Fruit fly (Drosophila melanogaster) whole organism, embryonic: ENCODE data around the gene CG2444.

ENCODE experiments used
- Aef1 ChIP-seq: fragments of 200-800 bp; sonication (Bioruptor generic); IDR thresholded peaks from 3 replicates; pipeline ENCODE4 v1.3.6; 2022; ENCODE audit warnings: missing biosample characterization, missing genetic modification characterization
- B-H1 ChIP-seq: fragments of 200-800 bp; sonication (Bioruptor generic); IDR thresholded peaks from 3 replicates; pipeline ENCODE4 v1.3.6; 2022; ENCODE audit warnings: missing biosample characterization, missing genetic modification characterization
- CG10267 ChIP-seq: fragments of 200-800 bp; sonication (Bioruptor generic); optimal IDR thresholded peaks from 2 replicates; lab custom pipeline; 2018; ENCODE audit warnings: missing biosample characterization, mild to moderate bottlenecking, missing genetic modification characterization, moderate library complexity
- CG11695 ChIP-seq: fragments of 200-800 bp; sonication (Bioruptor generic); IDR thresholded peaks from 3 replicates; pipeline ENCODE4 v1.3.6; 2022; ENCODE audit warnings: missing biosample characterization, missing genetic modification characterization
- CG12155 ChIP-seq: fragments of 200-800 bp; sonication (Bioruptor generic); optimal IDR thresholded peaks from 3 replicates; lab custom pipeline; 2016; ENCODE audit warnings: missing biosample characterization, missing genetic modification characterization
- CG12659 ChIP-seq: fragments of 200-800 bp; sonication (Bioruptor generic); optimal IDR thresholded peaks from 3 replicates; lab custom pipeline; 2017; ENCODE audit warnings: mild to moderate bottlenecking, missing biosample characterization, missing genetic modification reagents, missing genetic modification characterization
- CG14014 ChIP-seq: fragments of 200-800 bp; sonication (Bioruptor generic); IDR thresholded peaks from 2 replicates; pipeline ENCODE4 v1.3.6; 2022; ENCODE audit warnings: missing biosample characterization, missing genetic modification characterization
- CG15011 ChIP-seq: fragments of 200-800 bp; sonication (Bioruptor generic); optimal IDR thresholded peaks from 3 replicates; lab custom pipeline; 2018; ENCODE audit warnings: missing biosample characterization, mild to moderate bottlenecking, missing genetic modification characterization
- CG15514 ChIP-seq: fragments of 200-800 bp; sonication (Bioruptor generic); optimal IDR thresholded peaks from 3 replicates; lab custom pipeline; 2017; ENCODE audit warnings: missing biosample characterization, missing genetic modification characterization, mild to moderate bottlenecking, moderate library complexity, missing genetic modification reagents
- CG17802 ChIP-seq: fragments of 200-800 bp; sonication (Bioruptor generic); optimal IDR thresholded peaks from 2 replicates; lab custom pipeline; 2018; ENCODE audit warnings: missing biosample characterization, mild to moderate bottlenecking, missing genetic modification characterization, moderate library complexity
- CG1792 ChIP-seq: fragments of 200-800 bp; sonication (Bioruptor generic); optimal IDR thresholded peaks from 2 replicates; lab custom pipeline; 2016; ENCODE audit warnings: missing biosample characterization, missing genetic modification characterization
- CG1832 ChIP-seq: fragments of 200-800 bp; sonication (Bioruptor generic); optimal IDR thresholded peaks from 2 replicates; lab custom pipeline; 2017; ENCODE audit warnings: missing biosample characterization, mild to moderate bottlenecking, missing genetic modification characterization, inconsistent platforms
- CG2199 ChIP-seq: fragments of 200-800 bp; sonication (Bioruptor generic); IDR thresholded peaks from 3 replicates; pipeline ENCODE4 v1.3.6; 2022; ENCODE audit warnings: missing biosample characterization, missing genetic modification characterization
- CG2875 ChIP-seq: fragments of 200-800 bp; sonication (Bioruptor generic); optimal IDR thresholded peaks from 2 replicates; lab custom pipeline; 2017; ENCODE audit warnings: missing biosample characterization, mild to moderate bottlenecking, missing genetic modification characterization, missing genetic modification reagents
- CG32532 ChIP-seq: fragments of 200-800 bp; sonication (Bioruptor generic); IDR thresholded peaks from 2 replicates; pipeline ENCODE4 v1.3.6; 2022; ENCODE audit warnings: missing biosample characterization, missing genetic modification characterization
- CG33213 ChIP-seq: fragments of 200-800 bp; sonication (Bioruptor generic); optimal IDR thresholded peaks from 3 replicates; lab custom pipeline; 2016; ENCODE audit warnings: missing biosample characterization, missing genetic modification characterization
- CG33557 ChIP-seq: fragments of 200-800 bp; sonication (Bioruptor generic); optimal IDR thresholded peaks from 2 replicates; lab custom pipeline; 2019; ENCODE audit warnings: missing biosample characterization, mild to moderate bottlenecking, missing genetic modification characterization, moderate library complexity
- CG34224 ChIP-seq: fragments of 200-800 bp; sonication (Bioruptor generic); IDR thresholded peaks from 3 replicates; pipeline ENCODE4 v1.3.6; 2022; ENCODE audit warnings: missing biosample characterization, missing genetic modification characterization; ENCODE audit not compliant: partially characterized antibody
- CG4707 ChIP-seq: fragments of 200-800 bp; sonication (Bioruptor generic); optimal IDR thresholded peaks from 2 replicates; lab custom pipeline; 2018; ENCODE audit warnings: missing biosample characterization, mild to moderate bottlenecking, missing genetic modification characterization, moderate library complexity
- CG6765 ChIP-seq: fragments of 200-800 bp; sonication (Bioruptor generic); optimal IDR thresholded peaks from 3 replicates; lab custom pipeline; 2017; ENCODE audit warnings: missing biosample characterization, mild to moderate bottlenecking, missing genetic modification characterization
- CG8765 ChIP-seq: fragments of 200-800 bp; sonication (Bioruptor generic); IDR thresholded peaks from 2 replicates; pipeline ENCODE4 v1.3.6; 2022; ENCODE audit warnings: missing biosample characterization, missing genetic modification characterization
- CG9727 ChIP-seq: fragments of 200-800 bp; sonication (Bioruptor generic); optimal IDR thresholded peaks from 3 replicates; lab custom pipeline; 2017; ENCODE audit warnings: missing biosample characterization, mild to moderate bottlenecking, missing genetic modification characterization
- D19B ChIP-seq: fragments of 200-800 bp; sonication (Bioruptor generic); optimal IDR thresholded peaks from 2 replicates; lab custom pipeline; 2017; ENCODE audit warnings: missing biosample characterization, mild to moderate bottlenecking, missing genetic modification characterization
- Dbx ChIP-seq: fragments of 200-800 bp; sonication (Bioruptor generic); IDR thresholded peaks from 3 replicates; pipeline ENCODE4 v1.3.6; 2022; ENCODE audit warnings: missing biosample characterization, missing genetic modification characterization
- Deaf1 ChIP-seq: fragments of 200-800 bp; optimal IDR thresholded peaks from 3 replicates; lab custom pipeline; 2019; ENCODE audit warnings: missing biosample characterization, mild to moderate bottlenecking, missing genetic modification characterization, moderate library complexity
- Dek ChIP-seq: fragments of 200-800 bp; sonication (Bioruptor generic); optimal IDR thresholded peaks from 3 replicates; lab custom pipeline; 2019; ENCODE audit warnings: missing biosample characterization, mild to moderate bottlenecking, missing genetic modification characterization, moderate library complexity
- Dll ChIP-seq: fragments of 200-800 bp; sonication (Bioruptor generic); IDR thresholded peaks from 4 replicates; pipeline ENCODE4 v1.3.6; 2022; ENCODE audit warnings: missing biosample characterization, missing genetic modification characterization; ENCODE audit not compliant: partially characterized antibody
- ERR ChIP-seq: fragments of 200-800 bp; sonication (Bioruptor generic); optimal IDR thresholded peaks from 2 replicates; lab custom pipeline; 2016; ENCODE audit warnings: missing biosample characterization, missing genetic modification characterization
- Ets97D ChIP-seq: fragments of 200-800 bp; sonication (Bioruptor generic); optimal IDR thresholded peaks from 3 replicates; lab custom pipeline; 2016; ENCODE audit warnings: missing biosample characterization, missing genetic modification characterization
- Fer3 ChIP-seq: fragments of 200-800 bp; sonication (Bioruptor generic); optimal IDR thresholded peaks from 2 replicates; lab custom pipeline; 2018; ENCODE audit warnings: missing biosample characterization, mild to moderate bottlenecking, missing genetic modification characterization, moderate library complexity
- Hmr ChIP-seq: fragments of 200-800 bp; sonication (Bioruptor generic); optimal IDR thresholded peaks from 3 replicates; lab custom pipeline; 2017; ENCODE audit warnings: mild to moderate bottlenecking, missing biosample characterization, missing genetic modification reagents, missing genetic modification characterization
- Hr39 ChIP-seq: fragments of >200 bp; optimal IDR thresholded peaks from 2 replicates; lab custom pipeline; 2017
- Nf-YB ChIP-seq: fragments of 200-800 bp; sonication (Bioruptor generic); optimal IDR thresholded peaks from 3 replicates; lab custom pipeline; 2019; ENCODE audit warnings: missing biosample characterization, mild to moderate bottlenecking, missing genetic modification characterization, moderate library complexity
- Taf1 ChIP-seq: fragments of 200-800 bp; sonication (Bioruptor generic); IDR thresholded peaks from 2 replicates; pipeline ENCODE4 v1.3.6; 2022; ENCODE audit warnings: missing biosample characterization, missing genetic modification characterization
- bab2 ChIP-seq: fragments of 200-800 bp; sonication (Bioruptor generic); optimal IDR thresholded peaks from 2 replicates; lab custom pipeline; 2016; ENCODE audit warnings: missing biosample characterization, missing genetic modification characterization
- bbx ChIP-seq: fragments of 200-800 bp; sonication (Bioruptor generic); IDR thresholded peaks from 2 replicates; pipeline ENCODE4 v1.3.6; 2022; ENCODE audit warnings: missing biosample characterization, missing genetic modification characterization; ENCODE audit not compliant: partially characterized antibody
- ftz-f1 ChIP-seq: fragments of 200-800 bp; sonication (Bioruptor generic); optimal IDR thresholded peaks from 2 replicates; lab custom pipeline; 2016; ENCODE audit warnings: missing biosample characterization, missing genetic modification characterization
- gcm ChIP-seq: fragments of 200-800 bp; sonication (Bioruptor generic); optimal IDR thresholded peaks from 2 replicates; lab custom pipeline; 2019; ENCODE audit warnings: missing biosample characterization, mild to moderate bottlenecking, missing genetic modification characterization, moderate library complexity
- hb ChIP-seq: fragments of 200-800 bp; sonication (Bioruptor generic); IDR thresholded peaks from 3 replicates; pipeline ENCODE4 v1.3.6; 2022; ENCODE audit warnings: missing biosample characterization, missing genetic modification characterization; ENCODE audit not compliant: partially characterized antibody
- her ChIP-seq: fragments of 200-800 bp; sonication (Bioruptor generic); optimal IDR thresholded peaks from 2 replicates; lab custom pipeline; 2016; ENCODE audit warnings: missing biosample characterization, missing genetic modification characterization
- kah ChIP-seq: fragments of 200-800 bp; sonication (Bioruptor generic); optimal IDR thresholded peaks from 2 replicates; lab custom pipeline; 2018; ENCODE audit warnings: missing biosample characterization, mild to moderate bottlenecking, missing genetic modification characterization
- ken ChIP-seq: fragments of 200-800 bp; sonication (Bioruptor generic); IDR thresholded peaks from 3 replicates; pipeline ENCODE4 v1.3.6; 2022; ENCODE audit warnings: missing biosample characterization, missing genetic modification characterization
- klu ChIP-seq: fragments of 200-800 bp; sonication (Bioruptor generic); IDR thresholded peaks from 2 replicates; pipeline ENCODE4 v1.3.6; 2022; ENCODE audit warnings: missing biosample characterization, missing genetic modification characterization
- luna ChIP-seq: fragments of 200-800 bp; sonication (Bioruptor generic); optimal IDR thresholded peaks from 2 replicates; lab custom pipeline; 2016; ENCODE audit warnings: missing biosample characterization, missing genetic modification characterization
- pho ChIP-seq: fragments of 200-800 bp; sonication (Bioruptor generic); optimal IDR thresholded peaks from 2 replicates; lab custom pipeline; 2016; ENCODE audit warnings: missing biosample characterization, missing genetic modification characterization
- prd ChIP-seq, 3 experiments: fragments of >200 bp in 2 of 3; fragments of 200-800 bp in 1 of 3; sonication (Bioruptor generic) in 1 of 3; optimal IDR thresholded peaks in 2 of 3; IDR thresholded peaks in 1 of 3; 2 replicates in 2 of 3; 3 replicates in 1 of 3; pipeline versions ENCODE4 v1.3.6 to Lab custom; 2017 to 2022; ENCODE audit warnings: missing biosample characterization in 1 of 3, missing genetic modification characterization in 1 of 3
- shn ChIP-seq: fragments of 200-800 bp; sonication (Bioruptor generic); optimal IDR thresholded peaks from 3 replicates; lab custom pipeline; 2016; ENCODE audit warnings: missing biosample characterization, missing genetic modification characterization
- so ChIP-seq: fragments of 200-800 bp; sonication (Bioruptor generic); IDR thresholded peaks from 3 replicates; pipeline ENCODE4 v1.3.6; 2022; ENCODE audit warnings: missing biosample characterization, missing genetic modification characterization
- sr ChIP-seq: fragments of 200-800 bp; sonication (Bioruptor generic); IDR thresholded peaks from 3 replicates; pipeline ENCODE4 v1.3.6; 2022; ENCODE audit warnings: missing biosample characterization, missing genetic modification characterization
- unpg ChIP-seq: fragments of 200-800 bp; sonication (Bioruptor generic); optimal IDR thresholded peaks from 3 replicates; lab custom pipeline; 2018; ENCODE audit warnings: missing biosample characterization, mild to moderate bottlenecking, missing genetic modification characterization, moderate library complexity
- zen ChIP-seq: fragments of 200-800 bp; sonication (Bioruptor generic); optimal IDR thresholded peaks from 3 replicates; lab custom pipeline; 2018; ENCODE audit warnings: missing biosample characterization, mild to moderate bottlenecking, missing genetic modification characterization, moderate library complexity

CG2444 gene

DNA sequence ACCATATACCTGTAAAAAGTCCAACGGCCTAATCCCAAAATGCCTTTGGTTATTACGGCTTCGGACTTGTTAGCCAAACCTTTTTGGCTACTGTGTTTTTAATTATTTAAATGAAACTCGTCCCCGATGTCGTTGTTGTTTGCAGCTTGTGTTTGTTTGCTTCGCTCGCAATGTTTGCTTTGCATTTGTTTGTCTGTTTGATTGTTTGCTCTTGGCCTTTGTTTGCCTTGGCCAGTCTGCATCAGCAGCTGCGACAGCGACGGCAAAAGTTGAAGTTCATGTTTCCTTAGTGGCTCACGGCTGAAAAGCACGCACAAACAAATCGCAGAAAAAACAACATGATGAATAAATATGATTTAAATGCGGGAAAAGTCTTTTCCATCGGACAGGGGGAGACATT, 44.6 kb downstream of the CG2444 start (continued):
- TF ChIP-seq CG1832 (GFP tag; lab: Kevin White, UChicago) (no peak), Dll (no peak), so (GFP tag; lab: Robert Waterston, UW) (peak; percentile 60; the same call in 2 of the 3 replicates), Dek (tag; lab: Kevin White, UChicago) (no peak), CG9727 (no peak), CG33213 (GFP tag; lab: Kevin White, UChicago) (peak; percentile 19), CG34224 (GFP tag; lab: Robert Waterston, UW) (no peak), shn (GFP tag; lab: Kevin White, UChicago) (no peak), hb (GFP tag; lab: Robert Waterston, UW) (no peak), ftz-f1 (no peak), CG12155 (GFP tag; lab: Kevin White, UChicago) (no peak), her (GFP tag; lab: Kevin White, UChicago) (no peak), CG15011 (GFP tag; lab: Kevin White, UChicago) (peak; percentile 40), CG4707 (GFP tag; lab: Kevin White, UChicago) (peak; percentile 52), Ets97D (GFP tag; lab: Kevin White, UChicago) (no peak), bbx (GFP tag; lab: Robert Waterston, UW) (no peak), kah (GFP tag; lab: Kevin White, UChicago) (no peak), CG11695 (no peak), Aef1 (no peak), CG12659 (GFP tag; lab: Kevin White, UChicago) (peak; percentile 15), zen (tag; lab: Kevin White, UChicago) (no peak), CG6765 (GFP tag; lab: Kevin White, UChicago) (peak; percentile 19), sr (GFP tag; lab: Robert Waterston, UW) (0 out of 3 replicates have a peak, but pooled peaks have one; percentile 14), CG14014 (GFP tag; lab: Robert Waterston, UW) (peak; percentile 38; the same call in 1 of the 2 replicates), CG17802 (no peak), CG2199 (no peak), D19B (no peak), CG1792 (GFP tag; lab: Kevin White, UChicago) (peak; percentile 18), bab2 (GFP tag; lab: Kevin White, UChicago) (peak; percentile 25), Deaf1 (tag; lab: Kevin White, UChicago) (no peak), Hr39 (lab: Kevin White, UChicago) (no peak), CG15514 (GFP tag; lab: Kevin White, UChicago) (peak; percentile 39), CG2875 (GFP tag; lab: Kevin White, UChicago) (peak; percentile 48), Fer3 (tag; lab: Kevin White, UChicago) (peak; percentile 9), prd (optimal IDR thresholded peaks at IDR 0.05; lab: Kevin White, UChicago) (no peak), prd (GFP tag; IDR thresholded peaks at IDR 0.05; lab: Robert Waterston, UW) (no peak), B-H1 (no peak; the same call in 2 of the 3 replicates), unpg (peak; percentile 51), Dbx (GFP tag; lab: Robert Waterston, UW) (no peak), Taf1 (no peak), CG33557 (no peak), ERR (GFP tag; lab: Kevin White, UChicago) (no peak), pho (GFP tag; lab: Kevin White, UChicago) (no peak), CG32532 (GFP tag; lab: Robert Waterston, UW) (no peak), gcm (GFP tag; lab: Kevin White, UChicago) (peak; percentile 19), CG8765 (GFP tag; lab: Robert Waterston, UW) (no peak), Hmr (GFP tag; lab: Kevin White, UChicago) (peak; percentile 38), klu (GFP tag; lab: Robert Waterston, UW) (no peak), luna (GFP tag; lab: Kevin White, UChicago) (no peak), ken (no peak), CG10267 (tag; lab: Kevin White, UChicago) (no peak), Nf-YB (GFP tag; lab: Kevin White, UChicago) (no peak)
